Fruit fly (Drosophila melanogaster) whole organism, adult: ENCODE measurements around the gene CG4957.

Source experiments
- CG12768 ChIP-seq: fragments of 200-800 bp; sonication (Bioruptor generic); optimal IDR thresholded peaks from 2 replicates; lab custom pipeline; 2017; ENCODE audit warnings: missing biosample characterization, missing genetic modification characterization, mild to moderate bottlenecking, moderate library complexity, missing genetic modification reagents
- CG1620 ChIP-seq: fragments of 200-800 bp; sonication (Bioruptor generic); optimal IDR thresholded peaks from 2 replicates; lab custom pipeline; 2016; ENCODE audit warnings: missing biosample characterization, missing genetic modification characterization
- Crg-1 ChIP-seq: fragments of 200-800 bp; sonication (Bioruptor generic); optimal IDR thresholded peaks from 2 replicates; lab custom pipeline; 2016; ENCODE audit warnings: missing biosample characterization, missing genetic modification characterization
- bab1 ChIP-seq: fragments of 200-800 bp; sonication (Bioruptor generic); optimal IDR thresholded peaks from 3 replicates; lab custom pipeline; 2019; ENCODE audit warnings: missing biosample characterization, mild to moderate bottlenecking, missing genetic modification characterization, moderate library complexity
- kay ChIP-seq: fragments of 200-800 bp; sonication (Bioruptor generic); peaks from one replicate; lab custom pipeline; 2016; ENCODE audit warnings: missing biosample characterization, missing genetic modification characterization, borderline replicate concordance

DNA sequence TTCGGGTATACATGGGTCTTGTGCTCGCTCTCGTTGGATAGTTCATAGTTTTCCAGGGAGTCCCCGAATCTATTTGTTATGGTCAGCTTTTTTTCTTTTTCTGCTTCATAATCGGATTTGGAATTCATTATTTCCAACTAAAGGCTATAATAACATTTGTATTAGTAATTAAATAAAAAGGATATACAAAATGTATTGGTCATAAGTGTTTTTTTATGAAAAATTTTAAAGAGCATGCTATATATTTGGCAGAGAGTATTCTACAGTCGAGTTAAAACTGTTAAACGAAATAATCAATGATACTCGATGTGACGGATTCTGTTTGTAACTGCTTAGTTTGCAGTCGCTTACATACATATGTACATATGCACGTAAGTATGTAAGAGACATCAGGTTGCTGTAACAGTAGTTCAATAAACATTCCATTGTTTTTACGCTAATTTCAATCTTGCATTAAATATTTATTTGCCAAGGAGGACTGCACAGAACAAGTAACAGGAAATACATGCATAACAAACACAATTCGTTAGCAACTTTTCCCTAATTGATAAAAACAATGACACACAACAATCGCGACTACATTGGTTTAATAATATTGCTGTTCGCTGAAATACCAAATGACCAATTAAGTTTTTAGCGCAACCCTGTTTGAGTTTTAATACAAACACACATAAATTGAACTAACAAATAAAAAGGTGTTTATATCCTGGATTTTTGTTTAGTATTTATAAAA, 30.6 kb downstream of the CG4957 start:
- TF ChIP-seq Crg-1 (GFP tag; lab: Kevin White, UChicago) (no peak), CG12768 (no peak), CG1620 (no peak), bab1 (GFP tag; lab: Kevin White, UChicago) (no peak), kay (GFP tag; lab: Kevin White, UChicago) (peak; percentile 93)
